Worm (Caenorhabditis elegans) whole organism, young adult: ENCODE data around the gene upb-1.

Experiments
- B0019.2 ChIP-seq: fragments of 200-800 bp; sonication (Bioruptor generic); conservative IDR thresholded peaks from 2 replicates; pipeline ENCODE4 v1.3.6; 2022; ENCODE audit warnings: missing genetic modification reagents, missing genetic modification characterization, missing compliant biosample characterization
- B0261.1 ChIP-seq: sonication (generic microtip); optimal IDR thresholded peaks from 2 replicates; lab custom pipeline; 2016; ENCODE audit warnings: mild to moderate bottlenecking, missing genetic modification characterization, moderate library complexity, missing compliant biosample characterization
- C06A6.2 ChIP-seq: fragments of 200-800 bp; sonication (Bioruptor generic); conservative IDR thresholded peaks from 2 replicates; pipeline ENCODE4 v1.3.6; 2022; ENCODE audit warnings: missing genetic modification characterization, missing compliant biosample characterization
- F10E7.11 ChIP-seq: sonication (generic microtip); optimal IDR thresholded peaks from 2 replicates; lab custom pipeline; 2017; ENCODE audit warnings: mild to moderate bottlenecking, missing genetic modification characterization, moderate library complexity, missing compliant biosample characterization
- F23B12.7 ChIP-seq: sonication (generic microtip); optimal IDR thresholded peaks from 2 replicates; lab custom pipeline; 2017; ENCODE audit warnings: missing genetic modification characterization, mild to moderate bottlenecking, missing compliant biosample characterization, antibody characterized with exemption, moderate library complexity; ENCODE audit not compliant: insufficient read depth
- F49E8.2 ChIP-seq: sonication (generic microtip); optimal IDR thresholded peaks from 3 replicates; lab custom pipeline; 2017; ENCODE audit warnings: missing genetic modification characterization, mild to moderate bottlenecking, missing compliant biosample characterization, antibody characterized with exemption, moderate library complexity; ENCODE audit not compliant: insufficient read depth
- F55B11.4 ChIP-seq: sonication (generic microtip); optimal IDR thresholded peaks from 2 replicates; lab custom pipeline; 2016; ENCODE audit warnings: missing compliant biosample characterization, missing genetic modification characterization, borderline replicate concordance; ENCODE audit not compliant: insufficient read depth
- F57C9.4 ChIP-seq: sonication (generic microtip); optimal IDR thresholded peaks from 2 replicates; lab custom pipeline; 2017; ENCODE audit warnings: mild to moderate bottlenecking, missing genetic modification characterization, missing compliant biosample characterization
- K11D2.4 ChIP-seq: fragments of 200-800 bp; sonication (Bioruptor generic); IDR thresholded peaks from 2 replicates; pipeline ENCODE4 v1.3.6; 2022; ENCODE audit warnings: missing genetic modification reagents, missing genetic modification characterization, missing compliant biosample characterization
- Y56A3A.18 ChIP-seq: fragments of 200-800 bp; sonication (Bioruptor generic); IDR thresholded peaks from 2 replicates; pipeline ENCODE4 v1.3.6; 2022; ENCODE audit warnings: missing genetic modification reagents, missing genetic modification characterization, missing compliant biosample characterization
- ama-1 ChIP-seq, 3 experiments: fragments of 150-350 bp in 1 of 3; sonication (generic microtip) in 2 of 3; optimal IDR thresholded peaks; 2 replicates each; lab custom pipeline; 2014 to 2018; ENCODE audit warnings: missing biosample characterization in 2 of 3, missing genetic modification characterization in 2 of 3, missing genetic modification reagents in 2 of 3
- aptf-3 ChIP-seq: fragments of 200-800 bp; sonication (Bioruptor generic); IDR thresholded peaks from 2 replicates; pipeline ENCODE4 v1.3.6; 2022; ENCODE audit warnings: missing genetic modification characterization, missing compliant biosample characterization
- ccch-3 ChIP-seq: fragments of 200-800 bp; sonication (Bioruptor generic); optimal IDR thresholded peaks from 2 replicates; lab custom pipeline; 2018; ENCODE audit warnings: mild to moderate bottlenecking, missing genetic modification characterization, missing compliant biosample characterization
- ceh-27 ChIP-seq: fragments of 200-800 bp; sonication (Bioruptor generic); optimal IDR thresholded peaks from 2 replicates; lab custom pipeline; 2018; ENCODE audit warnings: mild to moderate bottlenecking, missing genetic modification characterization, moderate library complexity, missing compliant biosample characterization
- chd-7 ChIP-seq: sonication (generic microtip); optimal IDR thresholded peaks from 2 replicates; lab custom pipeline; 2016; ENCODE audit warnings: mild to moderate bottlenecking, missing genetic modification characterization, moderate library complexity, missing compliant biosample characterization
- dpff-1 ChIP-seq: sonication (generic microtip); optimal IDR thresholded peaks from 2 replicates; lab custom pipeline; 2017; ENCODE audit warnings: mild to moderate bottlenecking, missing genetic modification characterization, missing compliant biosample characterization
- egrh-3 ChIP-seq: fragments of 200-800 bp; sonication (Bioruptor generic); IDR thresholded peaks from 2 replicates; pipeline ENCODE4 v1.3.6; 2022; ENCODE audit warnings: missing genetic modification reagents, missing genetic modification characterization, missing compliant biosample characterization
- gei-17 ChIP-seq: fragments of 200-800 bp; sonication (Bioruptor generic); optimal IDR thresholded peaks from 2 replicates; lab custom pipeline; 2018; ENCODE audit warnings: mild to moderate bottlenecking, missing genetic modification characterization, missing compliant biosample characterization
- him-1 ChIP-seq: sonication (generic microtip); optimal IDR thresholded peaks from 2 replicates; lab custom pipeline; 2016; ENCODE audit warnings: missing genotype, missing genetic modification reagents, missing genetic modification characterization, missing compliant biosample characterization
- hmg-20 ChIP-seq: fragments of 200-800 bp; sonication (Bioruptor generic); IDR thresholded peaks from 2 replicates; pipeline ENCODE4 v1.3.6; 2022; ENCODE audit warnings: missing genetic modification reagents, missing genetic modification characterization, missing compliant biosample characterization
- let-526 ChIP-seq: fragments of 200-800 bp; sonication (Bioruptor generic); IDR thresholded peaks from 2 replicates; pipeline ENCODE4 v1.3.6; 2022; ENCODE audit warnings: missing genetic modification reagents, missing genetic modification characterization, missing compliant biosample characterization
- let-607 ChIP-seq, 2 experiments: fragments of 200-800 bp in 1 of 2; sonication (Bioruptor generic) in 1 of 2; sonication (generic microtip) in 1 of 2; optimal IDR thresholded peaks; 2 replicates each; lab custom pipeline; 2016 to 2018; ENCODE audit warnings: mild to moderate bottlenecking in 2 of 2, missing compliant biosample characterization in 2 of 2, missing genetic modification characterization in 2 of 2, moderate library complexity in 2 of 2, missing genotype in 1 of 2
- lin-40 ChIP-seq: sonication (generic microtip); optimal IDR thresholded peaks from 2 replicates; lab custom pipeline; 2016; ENCODE audit warnings: missing genetic modification characterization, mild to moderate bottlenecking, missing compliant biosample characterization, missing genotype, missing genetic modification reagents
- lsl-1 ChIP-seq: fragments of 200-800 bp; sonication (Bioruptor generic); optimal IDR thresholded peaks from 2 replicates; lab custom pipeline; 2018; ENCODE audit warnings: mild to moderate bottlenecking, missing genetic modification characterization, moderate library complexity, missing compliant biosample characterization
- lsy-27 ChIP-seq: sonication (generic microtip); optimal IDR thresholded peaks from 2 replicates; lab custom pipeline; 2017; ENCODE audit warnings: missing genetic modification characterization, mild to moderate bottlenecking, missing compliant biosample characterization, antibody characterized with exemption, missing genotype, borderline replicate concordance; ENCODE audit not compliant: insufficient read depth
- mel-28 ChIP-seq: sonication (generic microtip); optimal IDR thresholded peaks from 2 replicates; lab custom pipeline; 2016; ENCODE audit warnings: borderline replicate concordance, mild to moderate bottlenecking, missing genetic modification characterization, missing compliant biosample characterization
- mes-4 ChIP-seq: sonication (generic microtip); optimal IDR thresholded peaks from 2 replicates; lab custom pipeline; 2016; ENCODE audit warnings: missing genotype, missing genetic modification characterization, missing compliant biosample characterization
- nfyb-1 ChIP-seq: fragments of 200-800 bp; sonication (Bioruptor generic); IDR thresholded peaks from 2 replicates; pipeline ENCODE4 v1.3.6; 2022; ENCODE audit warnings: missing genetic modification reagents, missing genetic modification characterization, missing compliant biosample characterization
- pbrm-1 ChIP-seq: fragments of 200-800 bp; sonication (Bioruptor generic); IDR thresholded peaks from 2 replicates; pipeline ENCODE4 v1.3.6; 2022; ENCODE audit warnings: missing genetic modification reagents, missing genetic modification characterization, missing compliant biosample characterization
- pha-4 ChIP-seq: fragments of 150-350 bp; sonication (generic microtip); optimal IDR thresholded peaks from 2 replicates; lab custom pipeline; 2014; ENCODE audit warnings: missing biosample characterization, missing genetic modification reagents, missing genetic modification characterization
- snpc-1.1 ChIP-seq: sonication (generic microtip); optimal IDR thresholded peaks from 2 replicates; lab custom pipeline; 2017; ENCODE audit warnings: missing genetic modification characterization, mild to moderate bottlenecking, missing compliant biosample characterization, antibody characterized with exemption, moderate library complexity, missing genotype, missing genetic modification reagents; ENCODE audit not compliant: insufficient read depth
- snpc-1.3 ChIP-seq: sonication (generic microtip); optimal IDR thresholded peaks from 2 replicates; lab custom pipeline; 2017; ENCODE audit warnings: missing genetic modification characterization, mild to moderate bottlenecking, missing compliant biosample characterization, antibody characterized with exemption, moderate library complexity, missing genotype, missing genetic modification reagents; ENCODE audit not compliant: insufficient read depth
- xnd-1 ChIP-seq: sonication (generic microtip); optimal IDR thresholded peaks from 2 replicates; lab custom pipeline; 2016; ENCODE audit warnings: missing genotype, missing genetic modification reagents, missing genetic modification characterization, missing compliant biosample characterization
- ztf-22 ChIP-seq: fragments of 200-800 bp; sonication (Bioruptor generic); optimal IDR thresholded peaks from 2 replicates; lab custom pipeline; 2018; ENCODE audit warnings: mild to moderate bottlenecking, missing genetic modification characterization, moderate library complexity, missing compliant biosample characterization
- ztf-28 ChIP-seq: fragments of 200-800 bp; sonication (Bioruptor generic); IDR thresholded peaks from 2 replicates; pipeline ENCODE4 v1.3.6; 2022; ENCODE audit warnings: missing genetic modification reagents, missing genetic modification characterization, missing compliant biosample characterization

Gene upb-1

ce11 chrII:6309198-6309597 lies 19.3 kb upstream of the upb-1 start, which contains the start of gene glb-10:
glb-10 (minus strand) TSS chrII:6309298.
- TF ChIP-seq snpc-1.3, result no peak
- TF ChIP-seq, all 124 proteins: peak for 0

- TF ChIP-seq pbrm-1 (GFP tag; lab: Robert Waterston, UW) (no peak), mes-4 (no peak), aptf-3 (GFP tag; lab: Robert Waterston, UW) (no peak), lin-40 (no peak), let-526 (no peak), lsy-27 (tag; lab: Kevin White, UChicago) (no peak)
These were observed 16.2 kb upstream of the upb-1 start, which contains the start of gene C29F5.8 for ce11 chrII:6306125-6306524. C29F5.8 (plus strand) TSS chrII:6306425.

ce11 chrII:6303209-6303740 lies 13.4 kb upstream of the upb-1 start, which contains the start of gene C29F5.1:
C29F5.1 (plus strand) TSS chrII:6303525.
- TF ChIP-seq F10E7.11 (tag; lab: Kevin White, UChicago), result no peak
- TF ChIP-seq C06A6.2 (GFP tag; lab: Robert Waterston, UW), result no peak
- TF ChIP-seq mel-28 (tag; lab: Kevin White, UChicago), result no peak
- TF ChIP-seq hmg-20 (GFP tag; lab: Robert Waterston, UW), result no peak
- TF ChIP-seq gei-17 (GFP tag; lab: Kevin White, UChicago), result no peak
- no peak for TF ChIP-seq ztf-22 (GFP tag; lab: Kevin White, UChicago)
- no peak for TF ChIP-seq B0261.1 (tag; lab: Kevin White, UChicago)
- no peak for TF ChIP-seq ztf-28 (GFP tag; lab: Robert Waterston, UW)
- TF ChIP-seq chd-7 (tag; lab: Kevin White, UChicago), result no peak
- TF ChIP-seq F49E8.2 (tag; lab: Kevin White, UChicago), result no peak
- TF ChIP-seq ama-1 (optimal IDR thresholded peaks at IDR 0.05; lab: Kevin White, UChicago), result no peak
- TF ChIP-seq ama-1 (GFP tag; optimal IDR thresholded peaks at IDR 0.05; lab: Kevin White, UChicago), result no peak
- TF ChIP-seq let-607 (tag; optimal IDR thresholded peaks at IDR 0.05; lab: Kevin White, UChicago), result no peak
- no peak for TF ChIP-seq egrh-3 (GFP tag; lab: Robert Waterston, UW)
- TF ChIP-seq snpc-1.1 (tag; lab: Kevin White, UChicago), result no peak
- no peak for TF ChIP-seq xnd-1
- TF ChIP-seq lsl-1 (GFP tag; lab: Kevin White, UChicago), result no peak
- TF ChIP-seq F55B11.4 (tag; lab: Kevin White, UChicago), result no peak
- no peak for TF ChIP-seq ceh-27
- TF ChIP-seq F57C9.4 (tag; lab: Kevin White, UChicago), result no peak

- no peak for TF ChIP-seq F23B12.7 (tag; lab: Kevin White, UChicago)
- no peak for TF ChIP-seq hmg-20 (GFP tag; lab: Robert Waterston, UW)
- no peak for TF ChIP-seq lin-40
- TF ChIP-seq Y56A3A.18, result no peak
- no peak for TF ChIP-seq him-1
- no peak for TF ChIP-seq K11D2.4 (GFP tag; lab: Robert Waterston, UW)
- no peak for TF ChIP-seq ccch-3 (GFP tag; lab: Kevin White, UChicago)
- TF ChIP-seq B0019.2 (GFP tag; lab: Robert Waterston, UW), result no peak
- no peak for TF ChIP-seq nfyb-1 (GFP tag; lab: Robert Waterston, UW)
- no peak for TF ChIP-seq pha-4 (tag; lab: Kevin White, UChicago)
- TF ChIP-seq dpff-1, result no peak
- TF ChIP-seq, all 124 proteins: peak for 0
These were observed 4.4 kb upstream of the upb-1 start, which contains the start of gene mps-1 for ce11 chrII:6294261-6294660. mps-1 (minus strand) TSS chrII:6294361.
